Worm (Caenorhabditis elegans) whole organism, young adult: Measurements from ENCODE around the gene twk-11.

Experiments used
- bed-1 ChIP-seq: fragments of 200-800 bp; sonication (Bioruptor generic); IDR thresholded peaks from 2 replicates; pipeline ENCODE4 v1.3.6; 2022; ENCODE audit warnings: missing genetic modification reagents, missing genetic modification characterization, missing compliant biosample characterization
- ceh-91 ChIP-seq: fragments of 200-800 bp; sonication (Bioruptor generic); IDR thresholded peaks from 2 replicates; pipeline ENCODE4 v1.3.6; 2022; ENCODE audit warnings: missing genetic modification reagents, missing genetic modification characterization, missing compliant biosample characterization
- repo-1 ChIP-seq: sonication (generic microtip); optimal IDR thresholded peaks from 2 replicates; lab custom pipeline; 2017; ENCODE audit warnings: mild to moderate bottlenecking, missing genetic modification characterization, missing compliant biosample characterization
- sea-2 ChIP-seq: fragments of 200-800 bp; sonication (Bioruptor generic); IDR thresholded peaks from 2 replicates; pipeline ENCODE4 v1.3.6; 2022; ENCODE audit warnings: missing genetic modification characterization, missing compliant biosample characterization

- TF ChIP-seq ceh-91 (no peak), bed-1 (GFP tag; lab: Robert Waterston, UW) (no peak), repo-1 (tag; lab: Kevin White, UChicago) (no peak), sea-2 (GFP tag; lab: Robert Waterston, UW) (no peak)
Observed at ce11 chrV:7005964-7006363, 30.4 kb downstream of the twk-11 start, which contains the start of gene spig-10.
